Fruit fly (Drosophila melanogaster) whole organism, embryonic: Measurements from ENCODE around the gene CG8483.

Experiments
- CG10654 ChIP-seq: fragments of 200-800 bp; sonication (Bioruptor generic); optimal IDR thresholded peaks from 2 replicates; lab custom pipeline; 2016; ENCODE audit warnings: missing biosample characterization, missing genetic modification characterization
- CG14860 ChIP-seq: fragments of 200-800 bp; sonication (Bioruptor generic); IDR thresholded peaks from 3 replicates; pipeline ENCODE4 v1.3.6; 2022; ENCODE audit warnings: missing biosample characterization, missing genetic modification characterization; ENCODE audit not compliant: partially characterized antibody
- CG17802 ChIP-seq: fragments of 200-800 bp; sonication (Bioruptor generic); optimal IDR thresholded peaks from 2 replicates; lab custom pipeline; 2018; ENCODE audit warnings: missing biosample characterization, mild to moderate bottlenecking, missing genetic modification characterization, moderate library complexity
- CG18262 ChIP-seq: fragments of 200-800 bp; optimal IDR thresholded peaks from 3 replicates; lab custom pipeline; 2019; ENCODE audit warnings: missing biosample characterization, mild to moderate bottlenecking, missing genetic modification characterization, moderate library complexity
- CG18476 ChIP-seq: fragments of 200-800 bp; sonication (Bioruptor generic); optimal IDR thresholded peaks from 2 replicates; lab custom pipeline; 2016; ENCODE audit warnings: missing biosample characterization, mild to moderate bottlenecking, missing genetic modification characterization
- CG2129 ChIP-seq: fragments of 200-800 bp; sonication (Bioruptor generic); IDR thresholded peaks from 2 replicates; pipeline ENCODE4 v1.3.6; 2022; ENCODE audit warnings: missing biosample characterization, missing genetic modification characterization; ENCODE audit not compliant: partially characterized antibody
- CG2202 ChIP-seq: fragments of 200-800 bp; sonication (Bioruptor generic); optimal IDR thresholded peaks from 2 replicates; lab custom pipeline; 2018; ENCODE audit warnings: missing biosample characterization, mild to moderate bottlenecking, missing genetic modification characterization
- CG31224 ChIP-seq: fragments of 200-800 bp; sonication (Bioruptor generic); IDR thresholded peaks from 2 replicates; pipeline ENCODE4 v1.3.6; 2022; ENCODE audit warnings: missing biosample characterization, missing genetic modification characterization
- CG3163 ChIP-seq: fragments of 200-800 bp; sonication (Bioruptor generic); optimal IDR thresholded peaks from 3 replicates; lab custom pipeline; 2016; ENCODE audit warnings: missing biosample characterization, missing genetic modification characterization
- CG32532 ChIP-seq: fragments of 200-800 bp; sonication (Bioruptor generic); IDR thresholded peaks from 2 replicates; pipeline ENCODE4 v1.3.6; 2022; ENCODE audit warnings: missing biosample characterization, missing genetic modification characterization
- CG3726 ChIP-seq: fragments of 200-800 bp; sonication (Bioruptor generic); IDR thresholded peaks from 3 replicates; pipeline ENCODE4, ENCODE4 v1.3.6; 2022; ENCODE audit warnings: missing biosample characterization, missing genetic modification characterization
- CG42726 ChIP-seq: fragments of 200-800 bp; sonication (Bioruptor generic); IDR thresholded peaks from 2 replicates; pipeline ENCODE4 v1.3.6; 2022; ENCODE audit warnings: missing biosample characterization, missing genetic modification characterization; ENCODE audit not compliant: partially characterized antibody
- CG4730 ChIP-seq: fragments of 200-800 bp; sonication (Bioruptor generic); IDR thresholded peaks from 2 replicates; pipeline ENCODE4 v1.3.6; 2022; ENCODE audit warnings: missing biosample characterization, missing genetic modification characterization
- CG6765 ChIP-seq: fragments of 200-800 bp; sonication (Bioruptor generic); optimal IDR thresholded peaks from 3 replicates; lab custom pipeline; 2017; ENCODE audit warnings: missing biosample characterization, mild to moderate bottlenecking, missing genetic modification characterization
- CG7271 ChIP-seq: fragments of 200-800 bp; sonication (Bioruptor generic); optimal IDR thresholded peaks from 2 replicates; lab custom pipeline; 2018; ENCODE audit warnings: missing biosample characterization, mild to moderate bottlenecking, missing genetic modification characterization, moderate library complexity
- CG7357 ChIP-seq: fragments of 200-800 bp; sonication (Bioruptor generic); IDR thresholded peaks from 3 replicates; pipeline ENCODE4 v1.3.6; 2022; ENCODE audit warnings: missing biosample characterization, missing genetic modification characterization
- CG7839 ChIP-seq: fragments of 200-800 bp; sonication (Bioruptor generic); optimal IDR thresholded peaks from 3 replicates; lab custom pipeline; 2018; ENCODE audit warnings: missing biosample characterization, mild to moderate bottlenecking, missing genetic modification characterization, moderate library complexity
- D ChIP-seq, 2 experiments: fragments of 200-800 bp in 1 of 2; fragments of >200 bp in 1 of 2; sonication (Bioruptor generic) in 1 of 2; optimal IDR thresholded peaks; 2 replicates in 1 of 2; 3 replicates in 1 of 2; lab custom pipeline; 2017; ENCODE audit warnings: mild to moderate bottlenecking in 1 of 2, missing biosample characterization in 1 of 2, missing genetic modification characterization in 1 of 2, missing genetic modification reagents in 1 of 2
- Dip2 ChIP-seq: fragments of 200-800 bp; sonication (Bioruptor generic); IDR thresholded peaks from 2 replicates; pipeline ENCODE4 v1.3.6; 2022; ENCODE audit warnings: missing biosample characterization, missing genetic modification characterization
- E2f2 ChIP-seq: fragments of 200-800 bp; sonication (Bioruptor generic); IDR thresholded peaks from 2 replicates; pipeline ENCODE4 v1.3.6; 2022; ENCODE audit warnings: missing biosample characterization, missing genetic modification characterization
- Ets65A ChIP-seq: fragments of 200-800 bp; sonication (Bioruptor generic); peaks from one replicate; lab custom pipeline; 2016; ENCODE audit warnings: missing biosample characterization, missing genetic modification characterization
- HmgD ChIP-seq: fragments of 200-800 bp; sonication (Bioruptor generic); optimal IDR thresholded peaks from 3 replicates; lab custom pipeline; 2016; ENCODE audit warnings: missing biosample characterization, missing genetic modification characterization
- Hr78 ChIP-seq, 2 experiments: fragments of 200-800 bp in 1 of 2; fragments of >200 bp in 1 of 2; sonication (Bioruptor generic) in 1 of 2; optimal IDR thresholded peaks; 2 replicates each; lab custom pipeline; 2017 to 2019; ENCODE audit warnings: missing biosample characterization in 2 of 2, missing genetic modification characterization in 2 of 2, mild to moderate bottlenecking in 1 of 2, moderate library complexity in 1 of 2
- Kr ChIP-seq: fragments of 200-800 bp; sonication (Bioruptor generic); optimal IDR thresholded peaks from 2 replicates; lab custom pipeline; 2017; ENCODE audit warnings: missing biosample characterization, mild to moderate bottlenecking, missing genetic modification characterization
- Mrtf ChIP-seq: fragments of 200-800 bp; sonication (Bioruptor generic); IDR thresholded peaks from 3 replicates; pipeline ENCODE4 v1.3.6; 2022; ENCODE audit warnings: missing biosample characterization, missing genetic modification characterization
- Myb ChIP-seq: fragments of 200-800 bp; sonication (Bioruptor generic); optimal IDR thresholded peaks from 2 replicates; lab custom pipeline; 2016; ENCODE audit warnings: missing biosample characterization, missing genetic modification characterization
- Side ChIP-seq: fragments of 200-800 bp; sonication (Bioruptor generic); optimal IDR thresholded peaks from 2 replicates; lab custom pipeline; 2016; ENCODE audit warnings: missing biosample characterization, missing genetic modification characterization
- al ChIP-seq: fragments of 200-800 bp; sonication (Bioruptor generic); IDR thresholded peaks from 2 replicates; pipeline ENCODE4 v1.3.6; 2022; ENCODE audit warnings: missing biosample characterization, missing genetic modification characterization
- amos ChIP-seq: fragments of 200-800 bp; sonication (Bioruptor generic); IDR thresholded peaks from 2 replicates; pipeline ENCODE4 v1.3.6; 2022; ENCODE audit warnings: missing biosample characterization, missing genetic modification characterization; ENCODE audit not compliant: partially characterized antibody
- aop ChIP-seq: fragments of 200-800 bp; sonication (Bioruptor generic); IDR thresholded peaks from 2 replicates; pipeline ENCODE4 v1.3.6; 2022; ENCODE audit warnings: missing biosample characterization, missing genetic modification characterization
- ato ChIP-seq: fragments of 200-800 bp; sonication (Bioruptor generic); IDR thresholded peaks from 2 replicates; pipeline ENCODE4 v1.3.6; 2022; ENCODE audit warnings: missing biosample characterization, missing genetic modification characterization; ENCODE audit not compliant: partially characterized antibody
- emc ChIP-seq: fragments of 200-800 bp; sonication (Bioruptor generic); optimal IDR thresholded peaks from 2 replicates; lab custom pipeline; 2016; ENCODE audit warnings: missing biosample characterization, missing genetic modification characterization
- gem ChIP-seq: fragments of 200-800 bp; sonication (Bioruptor generic); optimal IDR thresholded peaks from 2 replicates; lab custom pipeline; 2019; ENCODE audit warnings: missing biosample characterization, mild to moderate bottlenecking, missing genetic modification characterization, moderate library complexity
- h ChIP-seq: fragments of >200 bp; optimal IDR thresholded peaks from 2 replicates; lab custom pipeline; 2017
- hkb ChIP-seq, 2 experiments: fragments of 200-800 bp in 1 of 2; fragments of >200 bp in 1 of 2; sonication (Bioruptor generic) in 1 of 2; IDR thresholded peaks in 1 of 2; optimal IDR thresholded peaks in 1 of 2; 2 replicates each; pipeline versions ENCODE4 v1.3.6 to Lab custom; 2017 to 2022; ENCODE audit warnings: missing biosample characterization in 1 of 2, missing genetic modification characterization in 1 of 2
- jumu ChIP-seq: fragments of 200-800 bp; sonication (Bioruptor generic); optimal IDR thresholded peaks from 3 replicates; lab custom pipeline; 2016; ENCODE audit warnings: missing biosample characterization, missing genetic modification characterization
- kni ChIP-seq: fragments of 200-800 bp; sonication (Bioruptor generic); optimal IDR thresholded peaks from 3 replicates; lab custom pipeline; 2017; ENCODE audit warnings: mild to moderate bottlenecking, missing biosample characterization, missing genetic modification reagents, missing genetic modification characterization
- lov ChIP-seq, 2 experiments: fragments of 200-800 bp in 1 of 2; fragments of >200 bp in 1 of 2; sonication (Bioruptor generic) in 1 of 2; IDR thresholded peaks in 1 of 2; optimal IDR thresholded peaks in 1 of 2; 2 replicates in 1 of 2; 3 replicates in 1 of 2; pipeline versions ENCODE4 v1.3.6 to Lab custom; 2017 to 2022; ENCODE audit warnings: missing biosample characterization in 1 of 2, missing genetic modification characterization in 1 of 2
- odd ChIP-seq: fragments of 200-800 bp; sonication (Bioruptor generic); optimal IDR thresholded peaks from 2 replicates; lab custom pipeline; 2017; ENCODE audit warnings: missing biosample characterization, mild to moderate bottlenecking, missing genetic modification characterization
- pb ChIP-seq: fragments of 200-800 bp; sonication (Bioruptor generic); optimal IDR thresholded peaks from 3 replicates; lab custom pipeline; 2016; ENCODE audit warnings: missing biosample characterization, missing genetic modification characterization
- pum ChIP-seq: fragments of 200-800 bp; sonication (Bioruptor generic); optimal IDR thresholded peaks from 2 replicates; lab custom pipeline; 2016; ENCODE audit warnings: missing biosample characterization, missing genetic modification characterization
- sens-2 ChIP-seq: fragments of 200-800 bp; sonication (Bioruptor generic); IDR thresholded peaks from 2 replicates; pipeline ENCODE4 v1.3.6; 2022; ENCODE audit warnings: missing biosample characterization, missing genetic modification characterization
- slou ChIP-seq: fragments of 200-800 bp; sonication (Bioruptor generic); optimal IDR thresholded peaks from 3 replicates; lab custom pipeline; 2016; ENCODE audit warnings: missing biosample characterization, missing genetic modification characterization
- so ChIP-seq: fragments of 200-800 bp; sonication (Bioruptor generic); IDR thresholded peaks from 3 replicates; pipeline ENCODE4 v1.3.6; 2022; ENCODE audit warnings: missing biosample characterization, missing genetic modification characterization
- ssp ChIP-seq: fragments of 200-800 bp; sonication (Bioruptor generic); IDR thresholded peaks from 2 replicates; pipeline ENCODE4 v1.3.6; 2022; ENCODE audit warnings: missing biosample characterization, missing genetic modification characterization
- stwl ChIP-seq: fragments of 200-800 bp; sonication (Bioruptor generic); optimal IDR thresholded peaks from 3 replicates; lab custom pipeline; 2018; ENCODE audit warnings: missing biosample characterization, mild to moderate bottlenecking, missing genetic modification characterization, moderate library complexity
- sug ChIP-seq: fragments of 200-800 bp; optimal IDR thresholded peaks from 2 replicates; lab custom pipeline; 2019; ENCODE audit warnings: missing biosample characterization, mild to moderate bottlenecking, missing genetic modification characterization, moderate library complexity
- tin ChIP-seq: fragments of 200-800 bp; sonication (Bioruptor generic); optimal IDR thresholded peaks from 3 replicates; lab custom pipeline; 2016; ENCODE audit warnings: missing biosample characterization, missing genetic modification characterization
- toy ChIP-seq: fragments of 200-800 bp; sonication (Bioruptor generic); IDR thresholded peaks from 2 replicates; pipeline ENCODE4 v1.3.6; 2022; ENCODE audit warnings: missing biosample characterization, missing genetic modification characterization

CG8483 gene

dm6 chr3R:13260114-13260673, 45.9 kb upstream of the CG8483 start, which contains the start of gene CG11686 (continued):
- TF ChIP-seq CG14860 (GFP tag; lab: Robert Waterston, UW): no peak
- TF ChIP-seq jumu (GFP tag; lab: Kevin White, UChicago): no peak
- TF ChIP-seq CG3163 (GFP tag; lab: Kevin White, UChicago): no peak
- no peak for TF ChIP-seq CG7271
- TF ChIP-seq gem (tag; lab: Kevin White, UChicago): peak; percentile 6
- TF ChIP-seq sug (tag; lab: Kevin White, UChicago): no peak
- no peak for TF ChIP-seq Kr (GFP tag; lab: Kevin White, UChicago)
- TF ChIP-seq slou (GFP tag; lab: Kevin White, UChicago): no peak
- TF ChIP-seq CG6765: no peak
- 0 out of 2 replicates have a peak, but pooled peaks have one; percentile 48 for TF ChIP-seq CG42726 (GFP tag; lab: Robert Waterston, UW)
- no peak for TF ChIP-seq CG18262 (tag; lab: Kevin White, UChicago)
- peak; percentile 98 for TF ChIP-seq CG18476 (GFP tag; lab: Kevin White, UChicago)
- no peak for TF ChIP-seq aop (GFP tag; lab: Robert Waterston, UW)
- TF ChIP-seq Side: no peak
- no peak for TF ChIP-seq CG10654 (GFP tag; lab: Kevin White, UChicago)
- peak; percentile 24 for TF ChIP-seq CG7839
- no peak for TF ChIP-seq Mrtf (GFP tag; lab: Robert Waterston, UW)
- TF ChIP-seq CG32532 (GFP tag; lab: Robert Waterston, UW): 0 out of 2 replicates have a peak, but pooled peaks have one; percentile 5
- TF ChIP-seq CG7357 (GFP tag; lab: Robert Waterston, UW): no peak
- TF ChIP-seq sens-2: 0 out of 2 replicates have a peak, but pooled peaks have one; percentile 19
- peak; percentile 9 for TF ChIP-seq stwl (tag; lab: Kevin White, UChicago)
- TF ChIP-seq odd (GFP tag; lab: Kevin White, UChicago): peak; percentile 5
- no peak for TF ChIP-seq tin
- no peak for TF ChIP-seq CG4730
- TF ChIP-seq CG2202 (tag; lab: Kevin White, UChicago): no peak
- TF ChIP-seq Dip2 (GFP tag; lab: Robert Waterston, UW): no peak
- TF ChIP-seq CG17802: no peak
- no peak for TF ChIP-seq emc (GFP tag; lab: Kevin White, UChicago)
- TF ChIP-seq h (lab: Kevin White, UChicago): no peak
- no peak for TF ChIP-seq pum (GFP tag; lab: Kevin White, UChicago)
- no peak for TF ChIP-seq CG3726 (GFP tag; lab: Robert Waterston, UW)
- TF ChIP-seq Hr78 (GFP tag; optimal IDR thresholded peaks at IDR 0.05; lab: Kevin White, UChicago): no peak
- peak; percentile 37 for TF ChIP-seq kni
- TF ChIP-seq CG31224 (GFP tag; lab: Robert Waterston, UW): no peak
- TF ChIP-seq ato: peak; percentile 24; the same call in 1 of the 2 replicates
- no peak for TF ChIP-seq CG2129 (GFP tag; lab: Robert Waterston, UW)
- TF ChIP-seq ssp (GFP tag; lab: Robert Waterston, UW): no peak
- peak; percentile 14; the same call in 1 of the 2 replicates for TF ChIP-seq E2f2 (GFP tag; lab: Robert Waterston, UW)
- TF ChIP-seq so (GFP tag; lab: Robert Waterston, UW): no peak
- TF ChIP-seq Ets65A (GFP tag; lab: Kevin White, UChicago): no peak
- no peak for TF ChIP-seq D (optimal IDR thresholded peaks at IDR 0.05; lab: Kevin White, UChicago)
- no peak for TF ChIP-seq D (GFP tag; optimal IDR thresholded peaks at IDR 0.05; lab: Kevin White, UChicago)
- no peak for TF ChIP-seq HmgD (GFP tag; lab: Kevin White, UChicago)
- no peak for TF ChIP-seq Myb (GFP tag; lab: Kevin White, UChicago)
- no peak for TF ChIP-seq lov (optimal IDR thresholded peaks at IDR 0.05; lab: Kevin White, UChicago)
- TF ChIP-seq lov (GFP tag; IDR thresholded peaks at IDR 0.05; lab: Robert Waterston, UW): 0 out of 3 replicates have a peak, but pooled peaks have one; percentile 4
- no peak for TF ChIP-seq pb (GFP tag; lab: Kevin White, UChicago)
- TF ChIP-seq toy: no peak
- TF ChIP-seq al: no peak
- peak; percentile 6; the same call in 1 of the 2 replicates for TF ChIP-seq amos (GFP tag; lab: Robert Waterston, UW)
- peak; percentile 99 for TF ChIP-seq hkb (optimal IDR thresholded peaks at IDR 0.05; lab: Kevin White, UChicago)
- TF ChIP-seq hkb (GFP tag; IDR thresholded peaks at IDR 0.05; lab: Robert Waterston, UW): no peak; the same call in 1 of the 2 replicates
